Fruit fly (Drosophila melanogaster) whole organism, embryonic: ENCODE results near the gene Liprin-beta.
A peak's percentile ranks its signal among the peaks of the same experiment; 100 is the strongest.

Experiments
- Atf3 ChIP-seq: fragments of 200-800 bp; sonication (Bioruptor generic); optimal IDR thresholded peaks from 3 replicates; lab custom pipeline; 2016; ENCODE audit warnings: missing biosample characterization, missing genetic modification characterization
- Blimp-1 ChIP-seq: fragments of 200-800 bp; sonication (Bioruptor generic); optimal IDR thresholded peaks from 3 replicates; lab custom pipeline; 2018; ENCODE audit warnings: missing biosample characterization, missing genetic modification characterization, mild to moderate bottlenecking, moderate library complexity, missing genetic modification reagents
- CG10431 ChIP-seq: fragments of 200-800 bp; sonication (Bioruptor generic); optimal IDR thresholded peaks from 3 replicates; lab custom pipeline; 2018; ENCODE audit warnings: missing biosample characterization, mild to moderate bottlenecking, missing genetic modification characterization
- CG10979 ChIP-seq: fragments of 200-800 bp; sonication (Bioruptor generic); optimal IDR thresholded peaks from 2 replicates; lab custom pipeline; 2018; ENCODE audit warnings: missing biosample characterization, mild to moderate bottlenecking, missing genetic modification characterization, moderate library complexity
- CG12155 ChIP-seq: fragments of 200-800 bp; sonication (Bioruptor generic); optimal IDR thresholded peaks from 3 replicates; lab custom pipeline; 2016; ENCODE audit warnings: missing biosample characterization, missing genetic modification characterization
- CG12219 ChIP-seq: fragments of 200-800 bp; sonication (Bioruptor generic); optimal IDR thresholded peaks from 3 replicates; lab custom pipeline; 2018; ENCODE audit warnings: missing biosample characterization, mild to moderate bottlenecking, missing genetic modification characterization
- CG12391 ChIP-seq: fragments of 200-800 bp; sonication (Bioruptor generic); optimal IDR thresholded peaks from 3 replicates; lab custom pipeline; 2018; ENCODE audit warnings: missing biosample characterization, mild to moderate bottlenecking, missing genetic modification characterization, moderate library complexity
- CG13894 ChIP-seq: fragments of 200-800 bp; sonication (Bioruptor generic); optimal IDR thresholded peaks from 3 replicates; lab custom pipeline; 2018; ENCODE audit warnings: missing biosample characterization, mild to moderate bottlenecking, missing genetic modification characterization, moderate library complexity
- CG1529 ChIP-seq: fragments of 200-800 bp; sonication (Bioruptor generic); optimal IDR thresholded peaks from 3 replicates; lab custom pipeline; 2018; ENCODE audit warnings: missing biosample characterization, missing genetic modification characterization
- CG15514 ChIP-seq: fragments of 200-800 bp; sonication (Bioruptor generic); optimal IDR thresholded peaks from 3 replicates; lab custom pipeline; 2017; ENCODE audit warnings: missing biosample characterization, missing genetic modification characterization, mild to moderate bottlenecking, moderate library complexity, missing genetic modification reagents
- CG17385 ChIP-seq: fragments of 200-800 bp; sonication (Bioruptor generic); optimal IDR thresholded peaks from 3 replicates; lab custom pipeline; 2018; ENCODE audit warnings: missing biosample characterization, mild to moderate bottlenecking, missing genetic modification characterization
- CG17912 ChIP-seq: fragments of 200-800 bp; sonication (Bioruptor generic); optimal IDR thresholded peaks from 2 replicates; lab custom pipeline; 2018; ENCODE audit warnings: missing biosample characterization, mild to moderate bottlenecking, missing genetic modification characterization
- CG2678 ChIP-seq: fragments of 200-800 bp; sonication (Bioruptor generic); optimal IDR thresholded peaks from 3 replicates; lab custom pipeline; 2019; ENCODE audit warnings: missing biosample characterization, mild to moderate bottlenecking, missing genetic modification characterization, moderate library complexity
- CG30020 ChIP-seq: fragments of 200-800 bp; optimal IDR thresholded peaks from 2 replicates; lab custom pipeline; 2019; ENCODE audit warnings: missing biosample characterization, mild to moderate bottlenecking, missing genetic modification characterization, moderate library complexity
- CG34376 ChIP-seq: fragments of 200-800 bp; sonication (Bioruptor generic); optimal IDR thresholded peaks from 2 replicates; lab custom pipeline; 2018; ENCODE audit warnings: missing biosample characterization, mild to moderate bottlenecking, missing genetic modification characterization
- CG6254 ChIP-seq: fragments of 200-800 bp; sonication (Bioruptor generic); optimal IDR thresholded peaks from 3 replicates; lab custom pipeline; 2017; ENCODE audit warnings: mild to moderate bottlenecking, missing biosample characterization, missing genetic modification reagents, missing genetic modification characterization
- CG6654 ChIP-seq: fragments of 200-800 bp; sonication (Bioruptor generic); optimal IDR thresholded peaks from 2 replicates; lab custom pipeline; 2017; ENCODE audit warnings: missing biosample characterization, mild to moderate bottlenecking, missing genetic modification characterization
- CG7928 ChIP-seq: fragments of 200-800 bp; sonication (Bioruptor generic); optimal IDR thresholded peaks from 2 replicates; lab custom pipeline; 2017; ENCODE audit warnings: missing biosample characterization, mild to moderate bottlenecking, missing genetic modification characterization
- CG9797 ChIP-seq: fragments of 200-800 bp; sonication (Bioruptor generic); optimal IDR thresholded peaks from 3 replicates; lab custom pipeline; 2018; ENCODE audit warnings: missing biosample characterization, mild to moderate bottlenecking, missing genetic modification characterization
- CG9876 ChIP-seq: fragments of 200-800 bp; sonication (Bioruptor generic); optimal IDR thresholded peaks from 2 replicates; lab custom pipeline; 2016; ENCODE audit warnings: missing biosample characterization, missing genetic modification characterization
- Dp ChIP-seq: fragments of 200-800 bp; sonication (Bioruptor generic); optimal IDR thresholded peaks from 2 replicates; lab custom pipeline; 2018; ENCODE audit warnings: missing biosample characterization, mild to moderate bottlenecking, missing genetic modification characterization, moderate library complexity
- Ets97D ChIP-seq: fragments of 200-800 bp; sonication (Bioruptor generic); optimal IDR thresholded peaks from 3 replicates; lab custom pipeline; 2016; ENCODE audit warnings: missing biosample characterization, missing genetic modification characterization
- HLH3B ChIP-seq: fragments of 200-800 bp; sonication (Bioruptor generic); IDR thresholded peaks from 2 replicates; pipeline ENCODE4 v1.3.6; 2022; ENCODE audit warnings: missing biosample characterization, missing genetic modification characterization
- Hmx ChIP-seq: fragments of 200-800 bp; sonication (Bioruptor generic); optimal IDR thresholded peaks from 2 replicates; lab custom pipeline; 2016; ENCODE audit warnings: missing biosample characterization, missing genetic modification characterization
- Meics ChIP-seq: fragments of 200-800 bp; sonication (Bioruptor generic); optimal IDR thresholded peaks from 2 replicates; lab custom pipeline; 2017; ENCODE audit warnings: missing biosample characterization, mild to moderate bottlenecking, missing genetic modification characterization
- Six4 ChIP-seq: fragments of 200-800 bp; sonication (Bioruptor generic); optimal IDR thresholded peaks from 2 replicates; lab custom pipeline; 2016; ENCODE audit warnings: missing biosample characterization, missing genetic modification characterization
- Ssrp ChIP-seq: fragments of 200-800 bp; sonication (Bioruptor generic); optimal IDR thresholded peaks from 2 replicates; lab custom pipeline; 2018; ENCODE audit warnings: missing biosample characterization, mild to moderate bottlenecking, missing genetic modification characterization, moderate library complexity
- Vsx1 ChIP-seq: fragments of 200-800 bp; sonication (Bioruptor generic); optimal IDR thresholded peaks from 2 replicates; lab custom pipeline; 2017; ENCODE audit warnings: missing biosample characterization, mild to moderate bottlenecking, missing genetic modification characterization, missing genetic modification reagents
- ac ChIP-seq: fragments of 200-800 bp; sonication (Bioruptor generic); optimal IDR thresholded peaks from 3 replicates; lab custom pipeline; 2017; ENCODE audit warnings: missing biosample characterization, mild to moderate bottlenecking, missing genetic modification characterization
- bab2 ChIP-seq: fragments of 200-800 bp; sonication (Bioruptor generic); optimal IDR thresholded peaks from 2 replicates; lab custom pipeline; 2016; ENCODE audit warnings: missing biosample characterization, missing genetic modification characterization
- bowl ChIP-seq: fragments of 200-800 bp; sonication (Bioruptor generic); IDR thresholded peaks from 2 replicates; pipeline ENCODE4 v1.3.6; 2022; ENCODE audit warnings: missing biosample characterization, missing genetic modification characterization
- chn ChIP-seq: fragments of 200-800 bp; sonication (Bioruptor generic); optimal IDR thresholded peaks from 2 replicates; lab custom pipeline; 2016; ENCODE audit warnings: missing biosample characterization, missing genetic modification characterization
- dati ChIP-seq: fragments of 200-800 bp; sonication (Bioruptor generic); IDR thresholded peaks from 2 replicates; pipeline ENCODE4 v1.3.6; 2022; ENCODE audit warnings: missing biosample characterization, missing genetic modification characterization
- dm ChIP-seq: fragments of 200-800 bp; sonication (Bioruptor generic); optimal IDR thresholded peaks from 3 replicates; lab custom pipeline; 2016; ENCODE audit warnings: missing biosample characterization, missing genetic modification characterization
- emc ChIP-seq: fragments of 200-800 bp; sonication (Bioruptor generic); optimal IDR thresholded peaks from 2 replicates; lab custom pipeline; 2016; ENCODE audit warnings: missing biosample characterization, missing genetic modification characterization
- en ChIP-seq: fragments of 200-800 bp; sonication (Bioruptor generic); optimal IDR thresholded peaks from 2 replicates; lab custom pipeline; 2016; ENCODE audit warnings: missing biosample characterization, missing genetic modification characterization
- fd3F ChIP-seq: fragments of 200-800 bp; sonication (Bioruptor generic); optimal IDR thresholded peaks from 2 replicates; lab custom pipeline; 2018; ENCODE audit warnings: missing biosample characterization, mild to moderate bottlenecking, missing genetic modification characterization, moderate library complexity
- gcm2 ChIP-seq: fragments of 200-800 bp; sonication (Bioruptor generic); optimal IDR thresholded peaks from 2 replicates; lab custom pipeline; 2016; ENCODE audit warnings: missing biosample characterization, missing genetic modification characterization
- gt ChIP-seq: fragments of 200-800 bp; sonication (Bioruptor generic); IDR thresholded peaks from 2 replicates; pipeline ENCODE4 v1.3.6; 2022; ENCODE audit warnings: missing biosample characterization, missing genetic modification characterization
- insv ChIP-seq, 2 experiments: fragments of 200-800 bp; sonication (Bioruptor generic); optimal IDR thresholded peaks; 3 replicates each; lab custom pipeline; 2016 to 2018; ENCODE audit warnings: missing biosample characterization in 2 of 2, missing genetic modification characterization in 2 of 2
- jigr1 ChIP-seq: fragments of 200-800 bp; sonication (Bioruptor generic); IDR thresholded peaks from 3 replicates; pipeline ENCODE4 v1.3.6; 2022; ENCODE audit warnings: missing biosample characterization, missing genetic modification characterization
- luna ChIP-seq: fragments of 200-800 bp; sonication (Bioruptor generic); optimal IDR thresholded peaks from 2 replicates; lab custom pipeline; 2016; ENCODE audit warnings: missing biosample characterization, missing genetic modification characterization
- nmo ChIP-seq: fragments of 200-800 bp; sonication (Bioruptor generic); optimal IDR thresholded peaks from 2 replicates; lab custom pipeline; 2018; ENCODE audit warnings: missing biosample characterization, mild to moderate bottlenecking, missing genetic modification characterization, moderate library complexity
- prd ChIP-seq, 3 experiments: fragments of >200 bp in 2 of 3; fragments of 200-800 bp in 1 of 3; sonication (Bioruptor generic) in 1 of 3; optimal IDR thresholded peaks in 2 of 3; IDR thresholded peaks in 1 of 3; 2 replicates in 2 of 3; 3 replicates in 1 of 3; pipeline versions ENCODE4 v1.3.6 to Lab custom; 2017 to 2022; ENCODE audit warnings: missing biosample characterization in 1 of 3, missing genetic modification characterization in 1 of 3
- row ChIP-seq: fragments of 200-800 bp; sonication (Bioruptor generic); IDR thresholded peaks from 3 replicates; pipeline ENCODE4 v1.3.6; 2022; ENCODE audit warnings: missing biosample characterization, missing genetic modification characterization
- sc ChIP-seq, 3 experiments: fragments of >200 bp in 2 of 3; fragments of 200-800 bp in 1 of 3; sonication (Bioruptor generic) in 1 of 3; optimal IDR thresholded peaks; 2 replicates in 2 of 3; 3 replicates in 1 of 3; lab custom pipeline; 2017; ENCODE audit warnings: mild to moderate bottlenecking in 1 of 3, missing biosample characterization in 1 of 3, missing genetic modification characterization in 1 of 3, missing genetic modification reagents in 1 of 3
- slp2 ChIP-seq: fragments of 200-800 bp; sonication (Bioruptor generic); optimal IDR thresholded peaks from 2 replicates; lab custom pipeline; 2016; ENCODE audit warnings: missing biosample characterization, missing genetic modification characterization
- so ChIP-seq: fragments of 200-800 bp; sonication (Bioruptor generic); IDR thresholded peaks from 3 replicates; pipeline ENCODE4 v1.3.6; 2022; ENCODE audit warnings: missing biosample characterization, missing genetic modification characterization
- tap ChIP-seq: fragments of 200-800 bp; optimal IDR thresholded peaks from 3 replicates; lab custom pipeline; 2019; ENCODE audit warnings: missing biosample characterization, mild to moderate bottlenecking, missing genetic modification characterization, moderate library complexity
- tgo ChIP-seq: fragments of 200-800 bp; sonication (Bioruptor generic); IDR thresholded peaks from 3 replicates; pipeline ENCODE4 v1.3.6; 2022; ENCODE audit warnings: missing biosample characterization, missing genetic modification characterization
- toy ChIP-seq: fragments of 200-800 bp; sonication (Bioruptor generic); IDR thresholded peaks from 2 replicates; pipeline ENCODE4 v1.3.6; 2022; ENCODE audit warnings: missing biosample characterization, missing genetic modification characterization

The Liprin-beta gene

dm6 chr3L:13476070-13476469 is 37.0 kb upstream of the Liprin-beta start (continued):
- TF ChIP-seq jigr1 (GFP tag; lab: Robert Waterston, UW) (no peak), nmo (GFP tag; lab: Kevin White, UChicago) (peak; percentile 43), CG17912 (no peak), fd3F (GFP tag; lab: Kevin White, UChicago) (no peak), dm (GFP tag; lab: Kevin White, UChicago) (no peak), CG15514 (no peak), prd (optimal IDR thresholded peaks at IDR 0.05; lab: Kevin White, UChicago) (no peak), prd (GFP tag; IDR thresholded peaks at IDR 0.05; lab: Robert Waterston, UW) (peak; percentile 10; the same call in 1 of the 3 replicates), insv (GFP tag; optimal IDR thresholded peaks at IDR 0.05; lab: Kevin White, UChicago) (no peak), bowl (GFP tag; lab: Robert Waterston, UW) (no peak), Dp (GFP tag; lab: Kevin White, UChicago) (no peak), CG30020 (tag; lab: Kevin White, UChicago) (no peak), CG9876 (GFP tag; lab: Kevin White, UChicago) (no peak), toy (GFP tag; lab: Robert Waterston, UW) (no peak), Hmx (GFP tag; lab: Kevin White, UChicago) (no peak), tgo (peak; percentile 27; the same call in 1 of the 3 replicates), CG10431 (GFP tag; lab: Kevin White, UChicago) (no peak), gcm2 (GFP tag; lab: Kevin White, UChicago) (no peak), Vsx1 (GFP tag; lab: Kevin White, UChicago) (no peak), row (GFP tag; lab: Robert Waterston, UW) (0 out of 3 replicates have a peak, but pooled peaks have one; percentile 5), sc (optimal IDR thresholded peaks at IDR 0.05; lab: Kevin White, UChicago) (no peak), sc (GFP tag; optimal IDR thresholded peaks at IDR 0.05; lab: Kevin White, UChicago) (no peak), gt (GFP tag; lab: Robert Waterston, UW) (no peak), Ssrp (tag; lab: Kevin White, UChicago) (no peak), so (GFP tag; lab: Robert Waterston, UW) (0 out of 3 replicates have a peak, but pooled peaks have one; percentile 32), bab2 (GFP tag; lab: Kevin White, UChicago) (no peak), slp2 (no peak), CG1529 (GFP tag; lab: Kevin White, UChicago) (no peak), emc (GFP tag; lab: Kevin White, UChicago) (no peak), tap (peak; percentile 37), CG12391 (tag; lab: Kevin White, UChicago) (no peak), Six4 (GFP tag; lab: Kevin White, UChicago) (no peak), Ets97D (no peak), Atf3 (no peak), CG34376 (no peak), CG6654 (GFP tag; lab: Kevin White, UChicago) (no peak), ac (GFP tag; lab: Kevin White, UChicago) (no peak), luna (GFP tag; lab: Kevin White, UChicago) (no peak), en (GFP tag; lab: Kevin White, UChicago) (no peak), CG9797 (no peak), Blimp-1 (peak; percentile 14), CG12155 (GFP tag; lab: Kevin White, UChicago) (no peak), CG17385 (GFP tag; lab: Kevin White, UChicago) (no peak), Meics (GFP tag; lab: Kevin White, UChicago) (no peak), CG10979 (tag; lab: Kevin White, UChicago) (no peak), dati (GFP tag; lab: Robert Waterston, UW) (no peak), CG2678 (no peak), CG7928 (GFP tag; lab: Kevin White, UChicago) (no peak), CG6254 (GFP tag; lab: Kevin White, UChicago) (no peak), CG12219 (GFP tag; lab: Kevin White, UChicago) (no peak), HLH3B (GFP tag; lab: Robert Waterston, UW) (no peak), chn (GFP tag; lab: Kevin White, UChicago) (no peak), CG13894 (tag; lab: Kevin White, UChicago) (no peak)
